Worm (Caenorhabditis elegans) whole organism, young adult: Measurements from ENCODE around the gene rpc-2.

ENCODE experiments used
- C17E4.6 ChIP-seq: fragments of 200-800 bp; sonication (Bioruptor generic); IDR thresholded peaks from 2 replicates; pipeline ENCODE4 v1.3.6; 2022; ENCODE audit warnings: missing genetic modification reagents, missing genetic modification characterization, missing compliant biosample characterization
- D2030.7 ChIP-seq: fragments of 200-800 bp; sonication (Bioruptor generic); IDR thresholded peaks from 2 replicates; pipeline ENCODE4 v1.3.6; 2022; ENCODE audit warnings: missing genetic modification reagents, missing genetic modification characterization, missing compliant biosample characterization
- F39B2.1 ChIP-seq: fragments of 200-800 bp; sonication (Bioruptor generic); IDR thresholded peaks from 2 replicates; pipeline ENCODE4 v1.3.6; 2022; ENCODE audit warnings: missing genetic modification reagents, missing genetic modification characterization, missing compliant biosample characterization
- K11D2.4 ChIP-seq: fragments of 200-800 bp; sonication (Bioruptor generic); IDR thresholded peaks from 2 replicates; pipeline ENCODE4 v1.3.6; 2022; ENCODE audit warnings: missing genetic modification reagents, missing genetic modification characterization, missing compliant biosample characterization
- Y53F4B.3 ChIP-seq: fragments of 200-800 bp; sonication (Bioruptor generic); IDR thresholded peaks from 2 replicates; pipeline ENCODE4 v1.3.6; 2022; ENCODE audit warnings: missing genetic modification reagents, missing genetic modification characterization, missing compliant biosample characterization
- Y53G8AR.9 ChIP-seq: fragments of 200-800 bp; sonication (Bioruptor generic); conservative IDR thresholded peaks from 2 replicates; pipeline ENCODE4 v1.3.6; 2022; ENCODE audit warnings: missing genetic modification reagents, missing genetic modification characterization, missing compliant biosample characterization
- Y79H2A.3 ChIP-seq: fragments of 200-800 bp; sonication (Bioruptor generic); conservative IDR thresholded peaks from 2 replicates; pipeline ENCODE4 v1.3.6; 2022; ENCODE audit warnings: missing genetic modification reagents, missing genetic modification characterization, missing compliant biosample characterization
- akir-1 ChIP-seq: fragments of 200-800 bp; sonication (Bioruptor generic); optimal IDR thresholded peaks from 2 replicates; lab custom pipeline; 2018; ENCODE audit warnings: mild to moderate bottlenecking, missing genetic modification characterization, moderate library complexity, missing compliant biosample characterization
- ama-1 ChIP-seq, 3 experiments: fragments of 150-350 bp in 1 of 3; sonication (generic microtip) in 2 of 3; optimal IDR thresholded peaks; 2 replicates each; lab custom pipeline; 2014 to 2018; ENCODE audit warnings: missing biosample characterization in 2 of 3, missing genetic modification characterization in 2 of 3, missing genetic modification reagents in 2 of 3
- aptf-2 ChIP-seq: fragments of 200-800 bp; sonication (Bioruptor generic); conservative IDR thresholded peaks from 2 replicates; pipeline ENCODE4 v1.3.6; 2022; ENCODE audit warnings: missing genetic modification reagents, missing genetic modification characterization, missing compliant biosample characterization
- attf-3 ChIP-seq: fragments of 200-800 bp; sonication (Bioruptor generic); conservative IDR thresholded peaks from 2 replicates; pipeline ENCODE4 v1.3.6; 2022; ENCODE audit warnings: missing genetic modification reagents, missing genetic modification characterization, missing compliant biosample characterization
- bed-1 ChIP-seq: fragments of 200-800 bp; sonication (Bioruptor generic); IDR thresholded peaks from 2 replicates; pipeline ENCODE4 v1.3.6; 2022; ENCODE audit warnings: missing genetic modification reagents, missing genetic modification characterization, missing compliant biosample characterization
- bed-2 ChIP-seq: fragments of 200-800 bp; sonication (Bioruptor generic); IDR thresholded peaks from 2 replicates; pipeline ENCODE4 v1.3.6; 2022; ENCODE audit warnings: missing genetic modification reagents, missing genetic modification characterization, missing compliant biosample characterization
- cebp-1 ChIP-seq, 2 experiments: fragments of 200-800 bp in 1 of 2; sonication (Bioruptor generic) in 1 of 2; sonication (generic microtip) in 1 of 2; IDR thresholded peaks in 1 of 2; optimal IDR thresholded peaks in 1 of 2; 2 replicates each; pipeline versions ENCODE4 v1.3.6 to Lab custom; 2017 to 2022; ENCODE audit warnings: missing compliant biosample characterization in 2 of 2, missing genetic modification characterization in 2 of 2, mild to moderate bottlenecking in 1 of 2, missing genetic modification reagents in 1 of 2, moderate library complexity in 1 of 2
- cebp-2 ChIP-seq: fragments of 200-800 bp; sonication (Bioruptor generic); IDR thresholded peaks from 2 replicates; pipeline ENCODE4 v1.3.6; 2022; ENCODE audit warnings: missing genetic modification characterization, missing compliant biosample characterization
- ceh-100 ChIP-seq: fragments of 200-800 bp; sonication (Bioruptor generic); IDR thresholded peaks from 2 replicates; pipeline ENCODE4 v1.3.6; 2022; ENCODE audit warnings: missing genetic modification reagents, missing genetic modification characterization, missing compliant biosample characterization
- ceh-27 ChIP-seq: fragments of 200-800 bp; sonication (Bioruptor generic); optimal IDR thresholded peaks from 2 replicates; lab custom pipeline; 2018; ENCODE audit warnings: mild to moderate bottlenecking, missing genetic modification characterization, moderate library complexity, missing compliant biosample characterization
- chd-7 ChIP-seq: sonication (generic microtip); optimal IDR thresholded peaks from 2 replicates; lab custom pipeline; 2016; ENCODE audit warnings: mild to moderate bottlenecking, missing genetic modification characterization, moderate library complexity, missing compliant biosample characterization
- die-1 ChIP-seq: sonication (generic microtip); optimal IDR thresholded peaks from 2 replicates; lab custom pipeline; 2016; ENCODE audit warnings: missing genotype, mild to moderate bottlenecking, missing genetic modification characterization, missing compliant biosample characterization
- dox-1 ChIP-seq: fragments of 200-800 bp; sonication (Bioruptor generic); IDR thresholded peaks from 2 replicates; pipeline ENCODE4 v1.3.6; 2022; ENCODE audit warnings: missing genetic modification reagents, missing genetic modification characterization, missing compliant biosample characterization
- gei-17 ChIP-seq: fragments of 200-800 bp; sonication (Bioruptor generic); optimal IDR thresholded peaks from 2 replicates; lab custom pipeline; 2018; ENCODE audit warnings: mild to moderate bottlenecking, missing genetic modification characterization, missing compliant biosample characterization
- hlh-12 ChIP-seq: sonication (generic microtip); optimal IDR thresholded peaks from 2 replicates; lab custom pipeline; 2016; ENCODE audit warnings: missing genetic modification characterization, missing compliant biosample characterization
- let-607 ChIP-seq, 2 experiments: fragments of 200-800 bp in 1 of 2; sonication (Bioruptor generic) in 1 of 2; sonication (generic microtip) in 1 of 2; optimal IDR thresholded peaks; 2 replicates each; lab custom pipeline; 2016 to 2018; ENCODE audit warnings: mild to moderate bottlenecking in 2 of 2, missing compliant biosample characterization in 2 of 2, missing genetic modification characterization in 2 of 2, moderate library complexity in 2 of 2, missing genotype in 1 of 2
- lin-54 ChIP-seq: fragments of 200-800 bp; sonication (Bioruptor generic); optimal IDR thresholded peaks from 2 replicates; lab custom pipeline; 2018; ENCODE audit warnings: mild to moderate bottlenecking, missing genetic modification characterization, missing compliant biosample characterization
- lsl-1 ChIP-seq: fragments of 200-800 bp; sonication (Bioruptor generic); optimal IDR thresholded peaks from 2 replicates; lab custom pipeline; 2018; ENCODE audit warnings: mild to moderate bottlenecking, missing genetic modification characterization, moderate library complexity, missing compliant biosample characterization
- madf-10 ChIP-seq: sonication (generic microtip); optimal IDR thresholded peaks from 2 replicates; lab custom pipeline; 2016; ENCODE audit warnings: mild to moderate bottlenecking, missing genetic modification characterization, missing compliant biosample characterization
- madf-6 ChIP-seq: fragments of 200-800 bp; sonication (Bioruptor generic); IDR thresholded peaks from 2 replicates; pipeline ENCODE4 v1.3.6; 2022; ENCODE audit warnings: missing genetic modification reagents, missing genetic modification characterization, missing compliant biosample characterization
- madf-8 ChIP-seq: fragments of 200-800 bp; sonication (Bioruptor generic); conservative IDR thresholded peaks from 2 replicates; pipeline ENCODE4 v1.3.6; 2022; ENCODE audit warnings: missing genetic modification reagents, missing genetic modification characterization, missing compliant biosample characterization
- mxl-1 ChIP-seq: sonication (generic microtip); optimal IDR thresholded peaks from 2 replicates; lab custom pipeline; 2016; ENCODE audit warnings: missing genetic modification characterization, missing compliant biosample characterization
- nfyb-1 ChIP-seq: fragments of 200-800 bp; sonication (Bioruptor generic); IDR thresholded peaks from 2 replicates; pipeline ENCODE4 v1.3.6; 2022; ENCODE audit warnings: missing genetic modification reagents, missing genetic modification characterization, missing compliant biosample characterization
- nhr-120 ChIP-seq: fragments of 200-800 bp; sonication (Bioruptor generic); IDR thresholded peaks from 2 replicates; pipeline ENCODE4 v1.3.6; 2022; ENCODE audit warnings: missing genetic modification characterization, missing compliant biosample characterization
- nhr-179 ChIP-seq: sonication (generic microtip); optimal IDR thresholded peaks from 2 replicates; lab custom pipeline; 2016; ENCODE audit warnings: mild to moderate bottlenecking, missing genetic modification characterization, missing compliant biosample characterization
- nhr-80 ChIP-seq: sonication (generic microtip); optimal IDR thresholded peaks from 2 replicates; lab custom pipeline; 2016; ENCODE audit warnings: missing genetic modification characterization, missing compliant biosample characterization
- nhr-90 ChIP-seq: sonication (generic microtip); optimal IDR thresholded peaks from 2 replicates; lab custom pipeline; 2016; ENCODE audit warnings: missing genotype, mild to moderate bottlenecking, missing genetic modification characterization, missing compliant biosample characterization
- pbrm-1 ChIP-seq: fragments of 200-800 bp; sonication (Bioruptor generic); IDR thresholded peaks from 2 replicates; pipeline ENCODE4 v1.3.6; 2022; ENCODE audit warnings: missing genetic modification reagents, missing genetic modification characterization, missing compliant biosample characterization
- rec-8 ChIP-seq, 2 experiments: sonication (generic microtip); optimal IDR thresholded peaks; 2 replicates each; lab custom pipeline; 2016; ENCODE audit warnings: mild to moderate bottlenecking in 2 of 2, missing genetic modification characterization in 2 of 2, missing genetic modification reagents in 2 of 2, missing genotype in 2 of 2, missing biosample characterization in 1 of 2, missing compliant biosample characterization in 1 of 2, moderate library complexity in 1 of 2
- rpc-1 ChIP-seq, 2 experiments: fragments of 150-350 bp in 1 of 2; sonication (generic microtip) in 1 of 2; optimal IDR thresholded peaks; 2 replicates each; lab custom pipeline; 2014 to 2018; ENCODE audit warnings: missing biosample characterization in 1 of 2, missing genetic modification characterization in 1 of 2, missing genetic modification reagents in 1 of 2, missing genotype in 1 of 2
- sea-2 ChIP-seq: fragments of 200-800 bp; sonication (Bioruptor generic); IDR thresholded peaks from 2 replicates; pipeline ENCODE4 v1.3.6; 2022; ENCODE audit warnings: missing genetic modification characterization, missing compliant biosample characterization
- snpc-1.3 ChIP-seq: sonication (generic microtip); optimal IDR thresholded peaks from 2 replicates; lab custom pipeline; 2017; ENCODE audit warnings: missing genetic modification characterization, mild to moderate bottlenecking, missing compliant biosample characterization, antibody characterized with exemption, moderate library complexity, missing genotype, missing genetic modification reagents; ENCODE audit not compliant: insufficient read depth
- snpc-3.4 ChIP-seq: sonication (generic microtip); optimal IDR thresholded peaks from 2 replicates; lab custom pipeline; 2017; ENCODE audit warnings: missing genetic modification characterization, mild to moderate bottlenecking, missing compliant biosample characterization, antibody characterized with exemption, moderate library complexity, missing genotype, missing genetic modification reagents
- snpc-4 ChIP-seq, 5 experiments: fragments of 150-350 bp in 1 of 5; sonication (generic microtip) in 4 of 5; optimal IDR thresholded peaks; 2 replicates each; lab custom pipeline; 2014 to 2018; ENCODE audit warnings: missing genetic modification characterization in 5 of 5, missing biosample characterization in 3 of 5, antibody characterized with exemption in 2 of 5, mild to moderate bottlenecking in 2 of 5, missing compliant biosample characterization in 2 of 5, missing genotype in 2 of 5, moderate library complexity in 2 of 5, missing genetic modification reagents in 1 of 5
- tbp1 ChIP-seq: fragments of 200-800 bp; sonication (Bioruptor generic); optimal IDR thresholded peaks from 2 replicates; lab custom pipeline; 2018; ENCODE audit warnings: mild to moderate bottlenecking, missing genetic modification characterization, missing compliant biosample characterization
- xnd-1 ChIP-seq: sonication (generic microtip); optimal IDR thresholded peaks from 2 replicates; lab custom pipeline; 2016; ENCODE audit warnings: missing genotype, missing genetic modification reagents, missing genetic modification characterization, missing compliant biosample characterization
- ztf-26 ChIP-seq: sonication (generic microtip); optimal IDR thresholded peaks from 2 replicates; lab custom pipeline; 2017; ENCODE audit warnings: missing genetic modification characterization, missing compliant biosample characterization
- ztf-28 ChIP-seq: fragments of 200-800 bp; sonication (Bioruptor generic); IDR thresholded peaks from 2 replicates; pipeline ENCODE4 v1.3.6; 2022; ENCODE audit warnings: missing genetic modification reagents, missing genetic modification characterization, missing compliant biosample characterization
- ztf-6 ChIP-seq: fragments of 200-800 bp; sonication (Bioruptor generic); IDR thresholded peaks from 2 replicates; pipeline ENCODE4 v1.3.6; 2022; ENCODE audit warnings: missing genetic modification reagents, missing genetic modification characterization, missing compliant biosample characterization

The rpc-2 gene

DNA sequence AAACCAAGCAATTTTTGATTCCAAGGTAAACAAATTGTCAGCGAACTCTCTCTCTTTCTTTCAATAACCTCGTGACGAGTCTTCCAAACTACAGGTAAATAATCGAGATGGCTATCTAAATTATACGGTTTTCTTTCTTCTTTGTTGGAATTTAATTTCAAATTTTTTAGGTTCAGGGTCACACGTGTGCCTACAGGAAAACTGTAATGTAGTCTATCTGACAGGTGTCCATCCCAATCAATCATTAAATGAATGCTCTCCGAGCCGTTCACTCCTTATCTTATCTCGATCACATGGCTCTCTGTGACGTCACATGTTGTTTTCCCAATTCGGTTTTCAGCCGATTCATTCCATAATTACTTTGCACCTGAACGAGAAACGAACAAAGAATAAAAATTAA, 4.1 kb upstream of the rpc-2 start (continued):
- no peak for TF ChIP-seq D2030.7
- peak; percentile 55; the same call in 1 of the 2 replicates for TF ChIP-seq Y53G8AR.9 (GFP tag; lab: Robert Waterston, UW)
- peak; percentile 79 for TF ChIP-seq nfyb-1 (GFP tag; lab: Robert Waterston, UW)
- TF ChIP-seq snpc-4 (GFP tag; optimal IDR thresholded peaks at IDR 0.05; lab: Kevin White, UChicago): no peak
- TF ChIP-seq snpc-4 (tag; optimal IDR thresholded peaks at IDR 0.05; lab: Kevin White, UChicago): no peak
- no peak for TF ChIP-seq chd-7 (tag; lab: Kevin White, UChicago)
- TF ChIP-seq cebp-1 (GFP tag; IDR thresholded peaks at IDR 0.05; lab: Robert Waterston, UW): 0 out of 2 replicates have a peak, but pooled peaks have one; percentile 17
- TF ChIP-seq cebp-1 (tag; optimal IDR thresholded peaks at IDR 0.05; lab: Kevin White, UChicago): peak; percentile 64
- no peak for TF ChIP-seq ztf-26 (tag; lab: Kevin White, UChicago)
- no peak for TF ChIP-seq rec-8 (tag; optimal IDR thresholded peaks at IDR 0.05; lab: Kevin White, UChicago)
- no peak for TF ChIP-seq akir-1 (GFP tag; lab: Kevin White, UChicago)
- TF ChIP-seq gei-17: no peak
- no peak for TF ChIP-seq madf-8
- TF ChIP-seq bed-2 (GFP tag; lab: Robert Waterston, UW): no peak
- TF ChIP-seq mxl-1 (tag; lab: Kevin White, UChicago): no peak
- TF ChIP-seq cebp-2: no peak
- peak; percentile 13 to 83 for TF ChIP-seq let-607 (tag; optimal IDR thresholded peaks at IDR 0.05; lab: Kevin White, UChicago)
- no peak for TF ChIP-seq Y53F4B.3 (GFP tag; lab: Robert Waterston, UW)
- TF ChIP-seq sea-2 (GFP tag; lab: Robert Waterston, UW): no peak
- TF ChIP-seq attf-3: no peak
- TF ChIP-seq rpc-1 (optimal IDR thresholded peaks at IDR 0.05; lab: Kevin White, UChicago): no peak
- TF ChIP-seq rpc-1 (tag; optimal IDR thresholded peaks at IDR 0.05; lab: Kevin White, UChicago): no peak
- TF ChIP-seq ztf-28 (GFP tag; lab: Robert Waterston, UW): no peak
- no peak for TF ChIP-seq hlh-12 (tag; lab: Kevin White, UChicago)
- TF ChIP-seq nhr-90: peak; percentile 53
- TF ChIP-seq ceh-100 (GFP tag; lab: Robert Waterston, UW): no peak
- no peak for TF ChIP-seq snpc-3.4 (tag; lab: Kevin White, UChicago)
- no peak for TF ChIP-seq snpc-1.3
- TF ChIP-seq nhr-120: no peak
- TF ChIP-seq madf-6 (GFP tag; lab: Robert Waterston, UW): peak; percentile 11; the same call in 1 of the 2 replicates
- TF ChIP-seq aptf-2 (GFP tag; lab: Robert Waterston, UW): no peak
- no peak for TF ChIP-seq C17E4.6 (GFP tag; lab: Robert Waterston, UW)
- TF ChIP-seq bed-1 (GFP tag; lab: Robert Waterston, UW): no peak
- TF ChIP-seq dox-1 (GFP tag; lab: Robert Waterston, UW): no peak
- no peak for TF ChIP-seq ztf-6 (GFP tag; lab: Robert Waterston, UW)
- TF ChIP-seq nhr-80 (tag; lab: Kevin White, UChicago): peak; percentile 78
- TF ChIP-seq F39B2.1 (GFP tag; lab: Robert Waterston, UW): no peak
- TF ChIP-seq Y79H2A.3 (GFP tag; lab: Robert Waterston, UW): no peak; the same call in 1 of the 2 replicates
- TF ChIP-seq K11D2.4 (GFP tag; lab: Robert Waterston, UW): no peak
- TF ChIP-seq ceh-27 (GFP tag; lab: Kevin White, UChicago): no peak
- TF ChIP-seq tbp1 (GFP tag; lab: Kevin White, UChicago): peak; percentile 13
- no peak for TF ChIP-seq lsl-1
- no peak for TF ChIP-seq die-1
- TF ChIP-seq xnd-1 (tag; lab: Kevin White, UChicago): no peak
- no peak for TF ChIP-seq ama-1 (optimal IDR thresholded peaks at IDR 0.05; lab: Kevin White, UChicago)
- TF ChIP-seq ama-1 (GFP tag; optimal IDR thresholded peaks at IDR 0.05; lab: Kevin White, UChicago): no peak
- TF ChIP-seq madf-10 (tag; lab: Kevin White, UChicago): peak; percentile 17
- peak; percentile 30 for TF ChIP-seq lin-54
- no peak for TF ChIP-seq nhr-179 (tag; lab: Kevin White, UChicago)
- TF ChIP-seq pbrm-1 (GFP tag; lab: Robert Waterston, UW): no peak
